Worm (Caenorhabditis elegans): ENCODE results near the gene unk-1.

ce11 chrX:8004845-8005244 lies 9.9 kb upstream of the unk-1 start:
- no peak for TF ChIP-seq dao-5 (tag; optimal IDR thresholded peaks at IDR 0.05)
- TF ChIP-seq W03F9.2 (tag; optimal IDR thresholded peaks at IDR 0.05) = no peak
- no peak for TF ChIP-seq him-1 (tag; optimal IDR thresholded peaks at IDR 0.05)

All from whole organism, L4/young adult.